Worm (Caenorhabditis elegans): ENCODE results near the gene pfut-1.

pfut-1 gene

ce11 chrX:3165569-3165968 is at the start of gene pfut-1:
Gene pfut-1 (plus strand): TSS chrX:3165826.
- TF ChIP-seq daf-16 (GFP tag; optimal IDR thresholded peaks at IDR 0.05), result no peak
- peak; percentile 61 for TF ChIP-seq daf-16 (tag; optimal IDR thresholded peaks at IDR 0.05)
- TF ChIP-seq D1046.2 (GFP tag; IDR thresholded peaks at IDR 0.05), result no peak
- no peak for TF ChIP-seq hlh-11 (tag; optimal IDR thresholded peaks at IDR 0.05)
- TF ChIP-seq tra-1 (GFP tag; IDR thresholded peaks at IDR 0.05), result no peak
- no peak for TF ChIP-seq lin-38 (GFP tag; IDR thresholded peaks at IDR 0.05)
- TF ChIP-seq ceh-32 (tag; optimal IDR thresholded peaks at IDR 0.05; ENCODE audit: poor library complexity), result no peak
- no peak for TF ChIP-seq F10B5.3 (tag; optimal IDR thresholded peaks at IDR 0.05)
- no peak for TF ChIP-seq nhr-10 (tag; optimal IDR thresholded peaks at IDR 0.05)
- TF ChIP-seq nhr-28 (tag; optimal IDR thresholded peaks at IDR 0.05), result peak; percentile 28
- no peak for TF ChIP-seq ctbp-1 (GFP tag; IDR thresholded peaks at IDR 0.05)
- no peak for TF ChIP-seq lim-7 (GFP tag; IDR thresholded peaks at IDR 0.05)
- TF ChIP-seq unc-130 (GFP tag; optimal IDR thresholded peaks at IDR 0.05), result no peak
- TF ChIP-seq ceh-28 (tag; optimal IDR thresholded peaks at IDR 0.05), result no peak
- TF ChIP-seq lin-13 (GFP tag; optimal IDR thresholded peaks at IDR 0.05), result no peak
- TF ChIP-seq sdz-12 (GFP tag; optimal IDR thresholded peaks at IDR 0.05), result no peak
- TF ChIP-seq daf-8 (GFP tag; IDR thresholded peaks at IDR 0.05), result no peak
- TF ChIP-seq nhr-42 (GFP tag; IDR thresholded peaks at IDR 0.05), result no peak
- TF ChIP-seq snpc-1.2 (GFP tag; IDR thresholded peaks at IDR 0.05), result no peak
- TF ChIP-seq lir-3 (tag; optimal IDR thresholded peaks at IDR 0.05), result no peak
- peak; percentile 22 for TF ChIP-seq T20F7.1 (GFP tag; optimal IDR thresholded peaks at IDR 0.05)
- TF ChIP-seq pqm-1 (tag; optimal IDR thresholded peaks at IDR 0.05), result peak; percentile 19
- no peak for TF ChIP-seq nhr-25 (tag; optimal IDR thresholded peaks at IDR 0.05; ENCODE audit: borderline replicate concordance, insufficient read depth)
- no peak for TF ChIP-seq lin-29 (GFP tag; IDR thresholded peaks at IDR 0.05)
- TF ChIP-seq ceh-20 (GFP tag; IDR thresholded peaks at IDR 0.05), result no peak
- no peak for TF ChIP-seq mes-2 (tag; optimal IDR thresholded peaks at IDR 0.05; ENCODE audit: poor library complexity, severe bottlenecking)
- no peak for TF ChIP-seq ztf-7 (tag; optimal IDR thresholded peaks at IDR 0.05)
- no peak for TF ChIP-seq ceh-44 (GFP tag; IDR thresholded peaks at IDR 0.05)
- TF ChIP-seq pha-4 (GFP tag; IDR thresholded peaks at IDR 0.05), result no peak
- no peak for TF ChIP-seq pha-4 (tag; optimal IDR thresholded peaks at IDR 0.05)
- no peak for TF ChIP-seq mep-1 (tag; optimal IDR thresholded peaks at IDR 0.05)
- TF ChIP-seq dmd-8 (GFP tag; IDR thresholded peaks at IDR 0.05), result no peak
- no peak for TF ChIP-seq zfp-2 (tag; optimal IDR thresholded peaks at IDR 0.05)
- no peak for TF ChIP-seq nhr-48 (tag; optimal IDR thresholded peaks at IDR 0.05)

- TF ChIP-seq pqm-1 (tag; optimal IDR thresholded peaks at IDR 0.05) (peak; percentile 29), sdz-12 (GFP tag; optimal IDR thresholded peaks at IDR 0.05) (peak; percentile 33), attf-4 (tag; optimal IDR thresholded peaks at IDR 0.05) (no peak), lin-39 (tag; optimal IDR thresholded peaks at IDR 0.05) (no peak), fkh-10 (GFP tag; optimal IDR thresholded peaks at IDR 0.05) (peak; percentile 42), zip-11 (GFP tag; IDR thresholded peaks at IDR 0.05) (no peak), ceh-44 (GFP tag; IDR thresholded peaks at IDR 0.05) (no peak), lim-7 (GFP tag; IDR thresholded peaks at IDR 0.05) (0 out of 2 replicates have a peak, but pooled peaks have one; percentile 23), lsy-2 (tag; optimal IDR thresholded peaks at IDR 0.05) (peak; percentile 7 to 24), spr-3 (GFP tag; optimal IDR thresholded peaks at IDR 0.05) (peak; percentile 37), mdt-29 (GFP tag; IDR thresholded peaks at IDR 0.05) (peak; percentile 7; the same call in 1 of the 2 replicates), R02D3.7 (tag; optimal IDR thresholded peaks at IDR 0.05) (no peak), cey-2 (tag; optimal IDR thresholded peaks at IDR 0.05; ENCODE audit: borderline replicate concordance, insufficient read depth) (no peak), ceh-32 (tag; optimal IDR thresholded peaks at IDR 0.05; ENCODE audit: poor library complexity) (no peak), nhr-48 (tag; optimal IDR thresholded peaks at IDR 0.05) (peak; percentile 47), D1046.2 (GFP tag; IDR thresholded peaks at IDR 0.05) (no peak), F10B5.3 (tag; optimal IDR thresholded peaks at IDR 0.05) (no peak), F26F4.8 (GFP tag; conservative IDR thresholded peaks at IDR 0.05) (no peak), lin-1 (GFP tag; IDR thresholded peaks at IDR 0.05) (no peak), ama-1 (optimal IDR thresholded peaks at IDR 0.05) (peak; percentile 62), nhr-28 (tag; optimal IDR thresholded peaks at IDR 0.05) (peak; percentile 7), ctbp-1 (GFP tag; IDR thresholded peaks at IDR 0.05) (peak; percentile 78), F49E8.2 (tag; optimal IDR thresholded peaks at IDR 0.05; ENCODE audit: borderline replicate concordance) (no peak), zfp-2 (tag; optimal IDR thresholded peaks at IDR 0.05) (no peak), zag-1 (tag; optimal IDR thresholded peaks at IDR 0.05) (no peak), skn-1 (tag; optimal IDR thresholded peaks at IDR 0.05) (no peak)
These were observed 49.4 kb upstream of the pfut-1 start, which contains the start of gene mai-1 for ce11 chrX:3116033-3116876. Gene mai-1 (minus strand): TSS chrX:3116589.

Data from whole organism, L4 larva.